Worm (Caenorhabditis elegans): ENCODE results near the gene F42E11.3.

DNA sequence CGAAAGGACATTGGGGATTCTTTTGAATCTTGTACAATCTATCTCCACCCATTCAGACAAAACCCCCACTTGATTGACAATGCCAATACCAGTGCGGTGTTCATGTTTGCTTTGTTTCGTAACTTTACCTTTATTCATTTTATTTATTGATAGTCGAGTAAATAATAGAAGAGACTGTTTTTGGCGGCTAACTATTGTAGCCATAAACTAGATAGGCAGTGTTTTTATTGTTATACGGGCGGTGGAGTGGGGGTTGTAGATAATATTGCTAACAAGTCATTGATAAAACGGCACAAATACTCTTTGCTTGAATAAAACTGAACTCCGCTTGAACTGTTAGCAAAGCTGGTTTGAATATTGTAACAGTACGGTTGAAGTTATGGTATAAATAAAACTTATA is 10.5 kb downstream of the F42E11.3 start:
- TF ChIP-seq spr-3 (GFP tag; optimal IDR thresholded peaks at IDR 0.05) (no peak), ztf-11 (tag; optimal IDR thresholded peaks at IDR 0.05) (no peak), unc-62 (GFP tag; optimal IDR thresholded peaks at IDR 0.05 in 1 of 2) (no peak), unc-62 (tag; optimal IDR thresholded peaks at IDR 0.05) (no peak), madf-5 (GFP tag; IDR thresholded peaks at IDR 0.05) (no peak)
